Worm (Caenorhabditis elegans) whole organism, early embryonic: Measurements from ENCODE around the gene M163.1.

Experiments used
- B0310.2 ChIP-seq: sonication (generic microtip); optimal IDR thresholded peaks from 2 replicates; lab custom pipeline; 2016; ENCODE audit warnings: mild to moderate bottlenecking, missing genetic modification characterization, missing compliant biosample characterization
- F13C5.2 ChIP-seq: sonication (generic microtip); optimal IDR thresholded peaks from 2 replicates; lab custom pipeline; 2017; ENCODE audit warnings: mild to moderate bottlenecking, missing genetic modification characterization, inconsistent platforms, missing compliant biosample characterization
- aly-1 ChIP-seq: sonication (generic microtip); optimal IDR thresholded peaks from 2 replicates; lab custom pipeline; 2016; ENCODE audit warnings: missing genetic modification characterization, missing compliant biosample characterization
- ama-1 ChIP-seq: fragments of 150-350 bp; optimal IDR thresholded peaks from 2 replicates; lab custom pipeline; 2014
- ceh-13 ChIP-seq: fragments of 200-800 bp; sonication (Bioruptor generic); optimal IDR thresholded peaks from 2 replicates; lab custom pipeline; 2018; ENCODE audit warnings: mild to moderate bottlenecking, missing genetic modification characterization, missing compliant biosample characterization
- ceh-36 ChIP-seq: sonication (generic microtip); optimal IDR thresholded peaks from 2 replicates; lab custom pipeline; 2016; ENCODE audit warnings: missing genetic modification characterization, inconsistent platforms, missing compliant biosample characterization
- ets-7 ChIP-seq: sonication (generic microtip); optimal IDR thresholded peaks from 2 replicates; lab custom pipeline; 2016; ENCODE audit warnings: missing genotype, missing genetic modification characterization, missing compliant biosample characterization
- flt-1 ChIP-seq: fragments of 200-800 bp; sonication (Bioruptor generic); IDR thresholded peaks from 2 replicates; pipeline ENCODE4 v1.3.6; 2022; ENCODE audit warnings: missing genetic modification characterization, missing compliant biosample characterization
- hmbx-1 ChIP-seq: sonication (generic microtip); optimal IDR thresholded peaks from 2 replicates; lab custom pipeline; 2016; ENCODE audit warnings: mild to moderate bottlenecking, missing genetic modification characterization, missing compliant biosample characterization
- hmg-4 ChIP-seq: fragments of 200-800 bp; sonication (Bioruptor generic); optimal IDR thresholded peaks from 2 replicates; lab custom pipeline; 2018; ENCODE audit warnings: mild to moderate bottlenecking, missing genetic modification characterization, missing compliant biosample characterization
- hnd-1 ChIP-seq: sonication (generic microtip); optimal IDR thresholded peaks from 2 replicates; lab custom pipeline; 2016; ENCODE audit warnings: missing genetic modification characterization, missing compliant biosample characterization
- pes-1 ChIP-seq: fragments of 200-800 bp; sonication (Bioruptor generic); IDR thresholded peaks from 2 replicates; pipeline ENCODE4 v1.3.6; 2022; ENCODE audit warnings: missing genetic modification reagents, missing genetic modification characterization, missing compliant biosample characterization
- scrt-1 ChIP-seq: fragments of 200-800 bp; sonication (Bioruptor generic); IDR thresholded peaks from 2 replicates; pipeline ENCODE4 v1.3.6; 2022; ENCODE audit warnings: missing genetic modification characterization, missing compliant biosample characterization
- sea-1 ChIP-seq: fragments of 200-800 bp; sonication (Bioruptor generic); conservative IDR thresholded peaks from 2 replicates; pipeline ENCODE4 v1.3.6; 2022; ENCODE audit warnings: missing genetic modification characterization, missing compliant biosample characterization
- tbx-37 ChIP-seq: fragments of 200-800 bp; sonication (Bioruptor generic); conservative IDR thresholded peaks from 2 replicates; pipeline ENCODE4 v1.3.6; 2022; ENCODE audit warnings: missing genetic modification reagents, missing genetic modification characterization, missing compliant biosample characterization
- tra-4 ChIP-seq: sonication (generic microtip); optimal IDR thresholded peaks from 2 replicates; lab custom pipeline; 2017; ENCODE audit warnings: missing genetic modification characterization, missing compliant biosample characterization

The M163.1 gene

DNA sequence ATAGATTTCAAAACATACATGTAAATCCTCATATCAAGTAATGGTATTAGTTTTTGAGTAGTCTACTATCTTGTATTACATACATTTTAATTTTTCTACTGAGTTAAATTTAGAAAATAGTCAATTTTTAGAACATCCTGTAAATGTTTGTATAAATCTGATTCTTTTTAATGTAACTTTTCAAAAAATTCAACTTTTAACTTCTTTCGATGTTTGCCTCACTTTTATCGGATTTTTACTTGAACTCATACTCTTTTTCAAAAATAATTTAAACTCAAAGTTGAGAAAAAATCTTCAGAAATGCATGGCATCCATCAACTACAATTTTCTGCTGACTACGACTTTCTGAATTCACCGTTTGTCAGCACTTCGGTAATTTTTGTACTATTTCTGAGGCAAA lies 39.1 kb downstream of the M163.1 start, which contains the start of gene M163.7:
Gene M163.7 (plus strand): TSS at position 301 of the 400 bp plus-strand sequence.
- TF ChIP-seq scrt-1 (GFP tag; lab: Robert Waterston, UW) (no peak), hmg-4 (GFP tag; lab: Kevin White, UChicago) (no peak), hmbx-1 (tag; lab: Kevin White, UChicago) (no peak), flt-1 (GFP tag; lab: Robert Waterston, UW) (no peak), ceh-13 (GFP tag; lab: Kevin White, UChicago) (no peak), tra-4 (tag; lab: Kevin White, UChicago) (no peak), B0310.2 (tag; lab: Kevin White, UChicago) (no peak), sea-1 (GFP tag; lab: Robert Waterston, UW) (no peak), aly-1 (tag; lab: Kevin White, UChicago) (no peak), hnd-1 (tag; lab: Kevin White, UChicago) (no peak), ets-7 (tag; lab: Kevin White, UChicago) (no peak), tbx-37 (GFP tag; lab: Robert Waterston, UW) (no peak), pes-1 (GFP tag; lab: Robert Waterston, UW) (no peak), ceh-36 (tag; lab: Kevin White, UChicago) (no peak), ama-1 (lab: Kevin White, UChicago) (no peak), F13C5.2 (tag; lab: Kevin White, UChicago) (no peak)

ce11 chrX:14460412-14460811 lies 43.2 kb downstream of the M163.1 start, which contains the start of gene Y66C5A.2:
Y66C5A.2 (plus strand) TSS chrX:14460712.
- TF ChIP-seq ets-7 (tag; lab: Kevin White, UChicago): no peak
- no peak for TF ChIP-seq sea-1 (GFP tag; lab: Robert Waterston, UW)
- no peak for TF ChIP-seq pes-1 (GFP tag; lab: Robert Waterston, UW)
- no peak for TF ChIP-seq flt-1 (GFP tag; lab: Robert Waterston, UW)
- TF ChIP-seq scrt-1 (GFP tag; lab: Robert Waterston, UW): no peak
- TF ChIP-seq tbx-37 (GFP tag; lab: Robert Waterston, UW): no peak
- TF ChIP-seq hmbx-1 (tag; lab: Kevin White, UChicago): no peak
- no peak for TF ChIP-seq aly-1 (tag; lab: Kevin White, UChicago)

DNA sequence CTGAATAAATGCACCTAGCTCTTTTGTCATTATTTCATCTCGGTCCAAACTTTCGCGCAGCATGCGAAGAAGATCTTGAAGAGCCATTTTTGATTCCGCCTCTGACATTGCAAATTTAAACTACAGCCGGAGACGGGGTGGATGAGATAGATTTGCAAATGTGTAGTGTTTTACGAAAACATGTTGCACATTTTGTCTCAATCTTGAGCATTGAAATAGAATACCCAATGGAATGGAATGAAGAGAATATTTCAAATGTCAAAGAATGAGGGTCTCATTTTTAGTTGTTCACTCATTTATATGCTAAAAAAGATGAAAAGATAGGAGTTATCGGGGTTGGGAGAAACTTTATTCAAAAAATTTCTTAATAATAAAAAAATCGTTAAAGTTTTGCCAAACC lies 48.2 kb downstream of the M163.1 start, which contains the start of gene Y66C5A.1:
Gene Y66C5A.1 (minus strand): TSS at position 101 of the 400 bp plus-strand sequence.
- TF ChIP-seq tra-4 (tag; lab: Kevin White, UChicago): no peak
- no peak for TF ChIP-seq flt-1 (GFP tag; lab: Robert Waterston, UW)
- no peak for TF ChIP-seq F13C5.2 (tag; lab: Kevin White, UChicago)
- TF ChIP-seq B0310.2 (tag; lab: Kevin White, UChicago): no peak
- TF ChIP-seq scrt-1 (GFP tag; lab: Robert Waterston, UW): no peak
- no peak for TF ChIP-seq hmg-4 (GFP tag; lab: Kevin White, UChicago)
- no peak for TF ChIP-seq hnd-1 (tag; lab: Kevin White, UChicago)

DNA sequence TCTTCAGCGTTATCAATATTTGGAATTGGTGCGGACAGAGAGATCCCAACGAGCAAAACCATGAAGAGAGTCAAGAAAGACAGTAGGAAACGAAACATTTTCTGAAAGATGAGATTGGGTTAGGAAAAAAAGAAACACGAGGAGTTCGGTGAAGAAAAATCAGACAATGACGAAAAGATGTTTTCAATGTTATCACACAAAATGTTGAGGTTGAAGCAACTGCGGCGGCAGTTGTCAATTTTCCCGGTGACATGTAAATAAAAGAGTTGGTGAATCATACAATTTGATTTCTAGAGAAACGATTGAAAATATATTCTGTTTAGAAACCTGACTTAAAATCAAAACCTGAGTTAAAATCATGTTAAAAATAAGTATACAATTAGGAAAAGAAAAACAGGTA lies 49.9 kb downstream of the M163.1 start, which contains the start of gene F23D12.7:
Gene F23D12.7 (minus strand): TSS at position 101 of the 400 bp plus-strand sequence.
- no peak for TF ChIP-seq aly-1 (tag; lab: Kevin White, UChicago)
- no peak for TF ChIP-seq tbx-37 (GFP tag; lab: Robert Waterston, UW)
- TF ChIP-seq flt-1 (GFP tag; lab: Robert Waterston, UW): no peak
- TF ChIP-seq hmbx-1 (tag; lab: Kevin White, UChicago): no peak
- TF ChIP-seq sea-1 (GFP tag; lab: Robert Waterston, UW): no peak
- TF ChIP-seq ets-7 (tag; lab: Kevin White, UChicago): no peak
- no peak for TF ChIP-seq pes-1 (GFP tag; lab: Robert Waterston, UW)
- no peak for TF ChIP-seq hmg-4 (GFP tag; lab: Kevin White, UChicago)
- no peak for TF ChIP-seq tra-4 (tag; lab: Kevin White, UChicago)
